Fruit fly (Drosophila melanogaster) whole organism: ENCODE results near the gene Fuca.

Experiments
- CG8478 ChIP-seq: fragments of >200 bp; optimal IDR thresholded peaks from 2 replicates; lab custom pipeline; 2018; ENCODE audit warnings: inconsistent platforms
- Dll ChIP-seq: fragments of >200 bp; optimal IDR thresholded peaks from 2 replicates; lab custom pipeline; 2017
- EcR ChIP-seq, 2 experiments: fragments of >200 bp; optimal IDR thresholded peaks; 2 replicates each; lab custom pipeline; 2017; ENCODE audit warnings: missing biosample characterization in 2 of 2, missing genetic modification characterization in 2 of 2, missing genetic modification reagents in 2 of 2
- pan ChIP-seq: fragments of >200 bp; optimal IDR thresholded peaks from 2 replicates; lab custom pipeline; 2017
- psq ChIP-seq: fragments of >200 bp; optimal IDR thresholded peaks from 2 replicates; lab custom pipeline; 2017
- usp ChIP-seq: fragments of >200 bp; optimal IDR thresholded peaks from 2 replicates; lab custom pipeline; 2017; ENCODE audit warnings: missing biosample characterization, missing genetic modification characterization, mixed read lengths

The Fuca gene

dm6 chr3L:11490539-11490938 lies 32.0 kb downstream of the Fuca start:
- no peak for TF ChIP-seq CG8478 (lab: Kevin White, UChicago)
- no peak for TF ChIP-seq psq (lab: Kevin White, UChicago)
- TF ChIP-seq pan (lab: Kevin White, UChicago) = no peak
- no peak for TF ChIP-seq Dll
- no peak for TF ChIP-seq EcR (GFP tag; optimal IDR thresholded peaks at IDR 0.05; lab: Kevin White, UChicago)
- no peak for TF ChIP-seq usp (GFP tag; lab: Kevin White, UChicago)

dm6 chr3L:11489489-11489888 lies 33.0 kb downstream of the Fuca start:
- TF ChIP-seq pan (lab: Kevin White, UChicago) (no peak), EcR (GFP tag; optimal IDR thresholded peaks at IDR 0.05; lab: Kevin White, UChicago) (no peak), usp (GFP tag; lab: Kevin White, UChicago) (no peak), CG8478 (lab: Kevin White, UChicago) (no peak), psq (lab: Kevin White, UChicago) (no peak), Dll (no peak)

- TF ChIP-seq psq (lab: Kevin White, UChicago) = no peak
- TF ChIP-seq EcR (GFP tag; optimal IDR thresholded peaks at IDR 0.05; lab: Kevin White, UChicago) = no peak
- no peak for TF ChIP-seq Dll
- no peak for TF ChIP-seq usp (GFP tag; lab: Kevin White, UChicago)
- no peak for TF ChIP-seq pan (lab: Kevin White, UChicago)
- no peak for TF ChIP-seq CG8478 (lab: Kevin White, UChicago)
These were observed 34.2 kb downstream of the Fuca start for dm6 chr3L:11488264-11488663.

dm6 chr3L:11487327-11487973 lies 35.1 kb downstream of the Fuca start, which contains the start of gene chrb:
chrb (plus strand) TSS chr3L:11487550.
- TF ChIP-seq pan (lab: Kevin White, UChicago) = no peak
- no peak for TF ChIP-seq psq (lab: Kevin White, UChicago)
- no peak for TF ChIP-seq EcR (GFP tag; optimal IDR thresholded peaks at IDR 0.05; lab: Kevin White, UChicago)
- no peak for TF ChIP-seq usp (GFP tag; lab: Kevin White, UChicago)
- TF ChIP-seq Dll = peak; percentile 82
- TF ChIP-seq CG8478 (lab: Kevin White, UChicago) = no peak

- no peak for TF ChIP-seq EcR (GFP tag; optimal IDR thresholded peaks at IDR 0.05; lab: Kevin White, UChicago)
- TF ChIP-seq pan (lab: Kevin White, UChicago) = no peak
- TF ChIP-seq usp (GFP tag; lab: Kevin White, UChicago) = no peak
- no peak for TF ChIP-seq CG8478 (lab: Kevin White, UChicago)
- no peak for TF ChIP-seq Dll
- TF ChIP-seq psq (lab: Kevin White, UChicago) = no peak
These were observed 36.4 kb downstream of the Fuca start for dm6 chr3L:11485956-11486609.

- TF ChIP-seq EcR (GFP tag; optimal IDR thresholded peaks at IDR 0.05; lab: Kevin White, UChicago) (no peak), CG8478 (lab: Kevin White, UChicago) (no peak), pan (lab: Kevin White, UChicago) (no peak), Dll (no peak), usp (GFP tag; lab: Kevin White, UChicago) (no peak), psq (lab: Kevin White, UChicago) (no peak)
These were observed 38.0 kb downstream of the Fuca start for dm6 chr3L:11484483-11484882.

- no peak for TF ChIP-seq pan (lab: Kevin White, UChicago)
- no peak for TF ChIP-seq usp (GFP tag; lab: Kevin White, UChicago)
- no peak for TF ChIP-seq psq (lab: Kevin White, UChicago)
- TF ChIP-seq CG8478 (lab: Kevin White, UChicago) = no peak
These were observed 39.4 kb downstream of the Fuca start for dm6 chr3L:11483135-11483534.

- TF ChIP-seq usp (GFP tag; lab: Kevin White, UChicago) (no peak), Dll (no peak), pan (lab: Kevin White, UChicago) (no peak), EcR (GFP tag; optimal IDR thresholded peaks at IDR 0.05; lab: Kevin White, UChicago) (no peak), CG8478 (lab: Kevin White, UChicago) (no peak), psq (lab: Kevin White, UChicago) (no peak)
These were observed 42.2 kb downstream of the Fuca start for dm6 chr3L:11480304-11480703.

- TF ChIP-seq pan (lab: Kevin White, UChicago) (no peak), usp (GFP tag; lab: Kevin White, UChicago) (no peak), psq (lab: Kevin White, UChicago) (no peak), EcR (GFP tag; optimal IDR thresholded peaks at IDR 0.05; lab: Kevin White, UChicago) (no peak), CG8478 (lab: Kevin White, UChicago) (no peak)
These were observed 47.9 kb downstream of the Fuca start, which contains the start of gene Vha16-2 for dm6 chr3L:11474658-11475057. Vha16-2 (plus strand) TSS chr3L:11474958.

dm6 chr3L:11472991-11473390 lies 49.5 kb downstream of the Fuca start, which contains the start of gene Vha16-3:
Vha16-3 (plus strand) TSS chr3L:11473291.
- TF ChIP-seq Dll (no peak), EcR (GFP tag; optimal IDR thresholded peaks at IDR 0.05; lab: Kevin White, UChicago) (no peak), pan (lab: Kevin White, UChicago) (no peak)

- TF ChIP-seq Dll (no peak), EcR (GFP tag; optimal IDR thresholded peaks at IDR 0.05; lab: Kevin White, UChicago) (no peak), psq (lab: Kevin White, UChicago) (no peak), pan (lab: Kevin White, UChicago) (no peak), usp (GFP tag; lab: Kevin White, UChicago) (no peak), CG8478 (lab: Kevin White, UChicago) (no peak)
These were observed 50.1 kb downstream of the Fuca start for dm6 chr3L:11472388-11472787.
